Fruit fly (Drosophila melanogaster) S2 (cell line): Measurements from ENCODE around the gene CG3744.

Source experiments
- CG8478 ChIP-seq: fragments of >200 bp; optimal IDR thresholded peaks from 2 replicates; lab custom pipeline; 2018
- CTCF ChIP-seq, 2 experiments: fragments of >200 bp; optimal IDR thresholded peaks; 2 replicates each; lab custom pipeline; 2018

DNA sequence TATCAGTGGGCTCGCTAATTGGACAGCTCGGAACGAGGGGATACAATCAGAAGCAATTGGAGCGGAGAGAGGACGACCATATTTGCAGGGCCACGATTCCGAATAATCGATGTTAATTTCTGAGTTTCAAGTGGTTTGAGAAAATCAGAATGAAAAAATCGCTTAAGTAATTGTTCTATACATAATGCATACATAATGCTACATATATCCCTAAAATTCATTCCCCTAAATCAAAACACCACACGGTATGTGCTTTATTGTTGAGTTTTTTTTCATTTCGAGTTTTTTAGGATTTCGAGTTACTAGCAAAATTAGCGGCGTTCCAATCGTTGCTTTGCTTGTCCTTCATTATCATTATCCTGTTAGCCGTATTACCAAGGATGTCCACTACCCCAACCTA is 50.9 kb downstream of the CG3744 start, which contains the start of gene niki:
- TF ChIP-seq CTCF (optimal IDR thresholded peaks at IDR 0.05; lab: Kevin White, UChicago) (no peak), CG8478 (lab: Kevin White, UChicago) (no peak)
